Worm (Caenorhabditis elegans): ENCODE data around the gene snt-7.

ce11 chrX:15222789-15223188 lies 23.8 kb upstream of the snt-7 start:
- TF ChIP-seq dao-5 (tag; optimal IDR thresholded peaks at IDR 0.05) (no peak), him-1 (tag; optimal IDR thresholded peaks at IDR 0.05) (no peak), W03F9.2 (tag; optimal IDR thresholded peaks at IDR 0.05) (no peak)
